Fruit fly (Drosophila melanogaster) Kc167 (cell line): ENCODE measurements around the gene Cdc23.

Experiments
- Myc ChIP-seq: fragments of >200 bp; optimal IDR thresholded peaks from 2 replicates; lab custom pipeline; 2017; ENCODE audit warnings: missing external identifiers
- Sin3A ChIP-seq: fragments of >200 bp; optimal IDR thresholded peaks from 2 replicates; lab custom pipeline; 2018; ENCODE audit warnings: missing external identifiers
- h ChIP-seq: fragments of >200 bp; optimal IDR thresholded peaks from 3 replicates; lab custom pipeline; 2018; ENCODE audit warnings: missing external identifiers
- psq ChIP-seq: fragments of >200 bp; optimal IDR thresholded peaks from 2 replicates; lab custom pipeline; 2017; ENCODE audit warnings: missing external identifiers
- ttk ChIP-seq: sonication (Bioruptor generic); optimal IDR thresholded peaks from 2 replicates; lab custom pipeline; 2017; ENCODE audit warnings: missing external identifiers

DNA sequence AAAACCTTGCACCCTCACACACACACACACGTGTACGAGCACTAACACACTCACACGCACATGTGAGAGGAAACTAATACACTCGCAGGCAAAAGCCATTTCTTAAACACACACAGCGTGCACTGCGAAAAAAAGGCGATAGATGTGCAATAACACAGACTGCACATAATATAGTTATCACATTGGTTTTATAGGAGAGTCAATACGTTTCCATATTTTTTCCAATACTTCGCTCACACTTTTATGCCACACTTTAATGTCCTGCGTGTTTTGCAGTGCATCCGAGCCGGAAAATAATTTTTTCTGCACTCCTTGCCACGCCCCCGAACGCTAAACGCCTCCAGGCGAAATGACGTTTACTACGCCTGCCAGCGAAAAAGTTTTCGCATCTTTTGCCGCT, 20.6 kb downstream of the Cdc23 start:
- TF ChIP-seq Myc (lab: Kevin White, UChicago) = no peak
- TF ChIP-seq h (lab: Kevin White, UChicago) = no peak
- no peak for TF ChIP-seq Sin3A (lab: Kevin White, UChicago)
- TF ChIP-seq ttk (lab: Kevin White, UChicago) = no peak
- TF ChIP-seq psq (lab: Kevin White, UChicago) = no peak
